Worm (Caenorhabditis elegans) whole organism, late embryonic: ENCODE results near the gene adh-5.

Source experiments
- K02D7.2 ChIP-seq: sonication (generic microtip); optimal IDR thresholded peaks from 2 replicates; lab custom pipeline; 2017; ENCODE audit warnings: mild to moderate bottlenecking, missing genetic modification characterization, missing compliant biosample characterization
- T23F11.4 ChIP-seq: fragments of 200-800 bp; sonication (Bioruptor generic); optimal IDR thresholded peaks from 2 replicates; lab custom pipeline; 2018; ENCODE audit warnings: mild to moderate bottlenecking, missing genetic modification characterization, missing compliant biosample characterization
- ceh-30 ChIP-seq: fragments of 150-350 bp; optimal IDR thresholded peaks from 2 replicates; lab custom pipeline; 2014; ENCODE audit warnings: missing biosample characterization, missing genetic modification characterization
- ceh-31 ChIP-seq: sonication (generic microtip); optimal IDR thresholded peaks from 2 replicates; lab custom pipeline; 2016; ENCODE audit warnings: missing genetic modification characterization, missing compliant biosample characterization
- ceh-6 ChIP-seq: fragments of 200-800 bp; sonication (Bioruptor generic); optimal IDR thresholded peaks from 2 replicates; lab custom pipeline; 2018; ENCODE audit warnings: mild to moderate bottlenecking, missing genetic modification characterization, missing compliant biosample characterization
- che-1 ChIP-seq: sonication (generic microtip); optimal IDR thresholded peaks from 2 replicates; lab custom pipeline; 2016; ENCODE audit warnings: mild to moderate bottlenecking, missing genetic modification characterization, missing compliant biosample characterization
- gmeb-2 ChIP-seq: sonication (generic microtip); optimal IDR thresholded peaks from 2 replicates; lab custom pipeline; 2016; ENCODE audit warnings: missing genetic modification characterization, inconsistent platforms, missing compliant biosample characterization
- nhr-232 ChIP-seq: sonication (generic microtip); optimal IDR thresholded peaks from 2 replicates; lab custom pipeline; 2016; ENCODE audit warnings: missing genetic modification characterization, missing compliant biosample characterization
- pag-3 ChIP-seq: sonication (generic microtip); optimal IDR thresholded peaks from 2 replicates; lab custom pipeline; 2016; ENCODE audit warnings: missing compliant biosample characterization, missing genetic modification characterization, borderline replicate concordance
- pax-1 ChIP-seq: fragments of 150-350 bp; optimal IDR thresholded peaks from 2 replicates; lab custom pipeline; 2014; ENCODE audit warnings: missing biosample characterization, missing genetic modification characterization
- sox-4 ChIP-seq: sonication (generic microtip); optimal IDR thresholded peaks from 2 replicates; lab custom pipeline; 2017; ENCODE audit warnings: mild to moderate bottlenecking, missing genetic modification characterization, inconsistent platforms, missing compliant biosample characterization
- tbx-2 ChIP-seq: sonication (generic microtip); optimal IDR thresholded peaks from 2 replicates; lab custom pipeline; 2016; ENCODE audit warnings: missing genetic modification characterization, missing compliant biosample characterization
- unc-55 ChIP-seq: sonication (generic microtip); optimal IDR thresholded peaks from 2 replicates; lab custom pipeline; 2017; ENCODE audit warnings: missing biosample characterization, missing genetic modification reagents, missing genetic modification characterization

ce11 chrV:949760-950159, 38.2 kb downstream of the adh-5 start, which contains the start of gene Y50D4C.6:
- no peak for TF ChIP-seq ceh-6
- no peak for TF ChIP-seq K02D7.2 (tag; lab: Kevin White, UChicago)
- TF ChIP-seq tbx-2 (tag; lab: Kevin White, UChicago): no peak
- no peak for TF ChIP-seq unc-55 (GFP tag; lab: Kevin White, UChicago)
- TF ChIP-seq sox-4 (tag; lab: Kevin White, UChicago): no peak
- no peak for TF ChIP-seq che-1
- no peak for TF ChIP-seq ceh-30 (tag; lab: Kevin White, UChicago)
- no peak for TF ChIP-seq ceh-31 (tag; lab: Kevin White, UChicago)
- no peak for TF ChIP-seq nhr-232 (tag; lab: Kevin White, UChicago)
- TF ChIP-seq T23F11.4 (GFP tag; lab: Kevin White, UChicago): no peak
- TF ChIP-seq pax-1 (tag; lab: Kevin White, UChicago): no peak
- TF ChIP-seq gmeb-2 (tag; lab: Kevin White, UChicago): no peak
- TF ChIP-seq pag-3: no peak
